Worm (Caenorhabditis elegans): Measurements from ENCODE around the gene T06C12.11.

The T06C12.11 gene

ce11 chrV:15892696-15893095 is at the start of gene T06C12.11:
T06C12.11 (plus strand) TSS chrV:15892996.
- TF ChIP-seq zag-1 (tag; optimal IDR thresholded peaks at IDR 0.05) (no peak), ceh-8 (GFP tag; optimal IDR thresholded peaks at IDR 0.05) (no peak), swsn-7 (tag; optimal IDR thresholded peaks at IDR 0.05) (no peak), nhr-47 (tag; optimal IDR thresholded peaks at IDR 0.05) (no peak), tbx-2 (tag; optimal IDR thresholded peaks at IDR 0.05) (no peak), ztf-11 (tag; optimal IDR thresholded peaks at IDR 0.05) (no peak), elt-3 (tag; optimal IDR thresholded peaks at IDR 0.05) (no peak), egl-27 (tag; optimal IDR thresholded peaks at IDR 0.05) (no peak), lin-14 (GFP tag; optimal IDR thresholded peaks at IDR 0.05) (no peak)

- peak; percentile 92 for TF ChIP-seq hlh-4 (tag; optimal IDR thresholded peaks at IDR 0.05)
Observed at ce11 chrV:15850276-15850811, 42.5 kb upstream of the T06C12.11 start, which contains the start of gene srh-147. srh-147 (minus strand) TSS chrV:15850326.

- TF ChIP-seq hlh-4 (tag; optimal IDR thresholded peaks at IDR 0.05) (peak; percentile 20), hpl-2 (GFP tag; optimal IDR thresholded peaks at IDR 0.05) (no peak)
Observed at ce11 chrV:15858292-15858691, 34.5 kb upstream of the T06C12.11 start, which contains the start of gene srh-148. srh-148 (minus strand) TSS chrV:15858392.

ce11 chrV:15862599-15862998 is 30.2 kb upstream of the T06C12.11 start, which contains the start of gene srz-12:
srz-12 (minus strand) TSS chrV:15862699.
- TF ChIP-seq tlp-1 (tag; optimal IDR thresholded peaks at IDR 0.05) = no peak
- no peak for TF ChIP-seq ceh-63 (GFP tag; optimal IDR thresholded peaks at IDR 0.05)
- TF ChIP-seq snu-23 (GFP tag; optimal IDR thresholded peaks at IDR 0.05) = no peak
- TF ChIP-seq nhr-84 (tag; optimal IDR thresholded peaks at IDR 0.05) = no peak
- TF ChIP-seq ztf-11 (tag; optimal IDR thresholded peaks at IDR 0.05) = no peak
- no peak for TF ChIP-seq nhr-20 (tag; optimal IDR thresholded peaks at IDR 0.05)
- TF ChIP-seq nhr-11 (tag; optimal IDR thresholded peaks at IDR 0.05) = no peak

- no peak for TF ChIP-seq efl-1 (optimal IDR thresholded peaks at IDR 0.05)
- TF ChIP-seq efl-1 (GFP tag; optimal IDR thresholded peaks at IDR 0.05 in 1 of 2) = no peak
Observed at ce11 chrV:15863042-15863441, 29.8 kb upstream of the T06C12.11 start, which contains the start of gene srh-299. srh-299 (plus strand) TSS chrV:15863342.

ce11 chrV:15865839-15866238 is 27.0 kb upstream of the T06C12.11 start, which contains the start of gene srh-293:
srh-293 (plus strand) TSS chrV:15866139.
- no peak for TF ChIP-seq nhr-12 (tag; optimal IDR thresholded peaks at IDR 0.05)
- TF ChIP-seq tlp-1 (tag; optimal IDR thresholded peaks at IDR 0.05) = no peak
- TF ChIP-seq swsn-7 (tag; optimal IDR thresholded peaks at IDR 0.05) = no peak
- TF ChIP-seq hpl-2 (GFP tag; optimal IDR thresholded peaks at IDR 0.05) = no peak
- TF ChIP-seq dsc-1 (tag; optimal IDR thresholded peaks at IDR 0.05) = no peak
- no peak for TF ChIP-seq pqm-1 (tag; optimal IDR thresholded peaks at IDR 0.05)
- TF ChIP-seq zip-4 (GFP tag; optimal IDR thresholded peaks at IDR 0.05) = no peak

ce11 chrV:15867373-15867772 is 25.4 kb upstream of the T06C12.11 start, which contains the start of gene fbxa-197:
fbxa-197 (plus strand) TSS chrV:15867673.
- no peak for TF ChIP-seq nhr-84 (tag; optimal IDR thresholded peaks at IDR 0.05)
- TF ChIP-seq lin-35 (GFP tag; optimal IDR thresholded peaks at IDR 0.05) = no peak
- TF ChIP-seq nhr-90 (tag; optimal IDR thresholded peaks at IDR 0.05; ENCODE audit: poor library complexity) = no peak
- TF ChIP-seq unc-130 (tag; optimal IDR thresholded peaks at IDR 0.05) = no peak
- TF ChIP-seq elt-2 (tag; optimal IDR thresholded peaks at IDR 0.05) = no peak
- no peak for TF ChIP-seq unc-62 (GFP tag; optimal IDR thresholded peaks at IDR 0.05)
- TF ChIP-seq egl-27 (tag; optimal IDR thresholded peaks at IDR 0.05) = no peak
- TF ChIP-seq vab-15 (tag; optimal IDR thresholded peaks at IDR 0.05) = no peak
- TF ChIP-seq nhr-20 (tag; optimal IDR thresholded peaks at IDR 0.05) = no peak

Data from whole organism, L1 larva.